Worm (Caenorhabditis elegans): Measurements from ENCODE around the gene fbxa-165.

The fbxa-165 gene

ce11 chrII:1621180-1621579 lies 4.9 kb upstream of the fbxa-165 start, which contains the start of gene fbxa-158:
Gene fbxa-158 (minus strand): TSS chrII:1621280.
- TF ChIP-seq B0019.2 (GFP tag; conservative IDR thresholded peaks at IDR 0.05) (no peak), somi-1 (GFP tag; optimal IDR thresholded peaks at IDR 0.05) (no peak), pbrm-1 (GFP tag; IDR thresholded peaks at IDR 0.05) (no peak), madf-10 (tag; optimal IDR thresholded peaks at IDR 0.05) (no peak), atf-7 (tag; optimal IDR thresholded peaks at IDR 0.05) (no peak), F22D6.2 (tag; optimal IDR thresholded peaks at IDR 0.05) (no peak), ets-4 (GFP tag; optimal IDR thresholded peaks at IDR 0.05) (no peak)

DNA sequence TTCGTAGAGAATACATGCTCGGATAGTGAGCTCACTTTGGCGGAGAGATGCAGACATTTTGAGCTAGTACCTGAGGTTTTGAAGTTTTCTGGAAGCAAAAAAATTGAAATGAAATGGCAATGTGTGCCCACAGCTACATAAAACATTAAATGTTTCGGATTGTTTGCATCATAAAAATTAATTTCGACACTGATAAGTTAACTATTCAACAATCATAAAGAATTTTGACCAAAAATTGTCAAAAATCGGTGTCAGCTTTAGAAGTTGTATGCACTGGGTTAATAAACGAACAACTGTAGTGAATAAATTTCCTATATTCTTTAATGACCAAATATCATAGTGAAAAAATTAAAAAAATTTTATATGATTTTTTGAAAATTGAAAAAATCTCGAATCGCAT lies 2.7 kb upstream of the fbxa-165 start, which contains the start of gene fbxa-166:
Gene fbxa-166 (minus strand): TSS at position 101 of the 400 bp plus-strand sequence.
- TF ChIP-seq hrde-1 (tag; optimal IDR thresholded peaks at IDR 0.05; ENCODE audit: borderline replicate concordance) (no peak), Y56A3A.18 (GFP tag; IDR thresholded peaks at IDR 0.05) (no peak), die-1 (tag; optimal IDR thresholded peaks at IDR 0.05) (no peak)

- TF ChIP-seq unc-130 (GFP tag; optimal IDR thresholded peaks at IDR 0.05) (no peak), attf-3 (GFP tag; conservative IDR thresholded peaks at IDR 0.05) (no peak), let-607 (tag; optimal IDR thresholded peaks at IDR 0.05) (no peak)
Measured at ce11 chrII:1613972-1614371, 2.3 kb downstream of the fbxa-165 start, which contains the start of gene fbxa-164. Gene fbxa-164 (minus strand): TSS chrII:1614072.

DNA sequence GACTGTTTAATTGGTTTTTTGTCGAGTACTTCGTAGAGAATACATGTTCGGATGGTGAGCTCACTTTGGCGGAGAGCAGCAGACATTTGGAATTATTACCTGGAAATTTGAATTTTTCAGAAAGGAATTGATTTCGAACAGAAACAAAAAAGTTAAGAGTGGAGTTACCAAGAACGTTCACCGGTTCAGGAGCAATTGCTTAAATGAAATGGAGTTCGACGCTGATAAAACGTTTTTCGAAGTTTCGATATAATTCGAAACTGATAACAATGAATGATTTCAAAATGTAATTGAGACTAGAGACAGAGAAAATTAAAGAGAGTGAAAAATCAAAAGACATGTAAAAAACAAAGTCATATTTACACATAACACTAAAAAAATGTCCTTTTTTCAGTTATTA lies 5.7 kb downstream of the fbxa-165 start, which contains the start of gene fbxa-163:
Gene fbxa-163 (minus strand): TSS at position 101 of the 400 bp plus-strand sequence.
- no peak for TF ChIP-seq ztf-22 (GFP tag; optimal IDR thresholded peaks at IDR 0.05)
- no peak for TF ChIP-seq sptf-2 (GFP tag; optimal IDR thresholded peaks at IDR 0.05)
- TF ChIP-seq B0336.3 (GFP tag; IDR thresholded peaks at IDR 0.05): no peak
- TF ChIP-seq him-1 (tag; optimal IDR thresholded peaks at IDR 0.05): no peak
- TF ChIP-seq madf-6 (GFP tag; IDR thresholded peaks at IDR 0.05): no peak
- no peak for TF ChIP-seq K11D2.4 (GFP tag; IDR thresholded peaks at IDR 0.05)
- TF ChIP-seq sea-2 (GFP tag; IDR thresholded peaks at IDR 0.05): no peak
- no peak for TF ChIP-seq tlf-1 (GFP tag; optimal IDR thresholded peaks at IDR 0.05)
- no peak for TF ChIP-seq rec-8 (tag; optimal IDR thresholded peaks at IDR 0.05)
- no peak for TF ChIP-seq Y53G8AR.9 (GFP tag; conservative IDR thresholded peaks at IDR 0.05)
- no peak for TF ChIP-seq F33H1.4 (GFP tag; IDR thresholded peaks at IDR 0.05)
- no peak for TF ChIP-seq ztf-26 (tag; optimal IDR thresholded peaks at IDR 0.05)
- TF ChIP-seq ztf-3 (GFP tag; optimal IDR thresholded peaks at IDR 0.05): no peak
- no peak for TF ChIP-seq cebp-1 (GFP tag; IDR thresholded peaks at IDR 0.05)
- no peak for TF ChIP-seq cebp-1 (tag; optimal IDR thresholded peaks at IDR 0.05)
- TF ChIP-seq akir-1 (GFP tag; optimal IDR thresholded peaks at IDR 0.05): no peak

- TF ChIP-seq bed-2 (GFP tag; IDR thresholded peaks at IDR 0.05) (no peak), nhr-80 (tag; optimal IDR thresholded peaks at IDR 0.05) (peak; percentile 47), unc-62 (GFP tag; optimal IDR thresholded peaks at IDR 0.05) (no peak), let-607 (tag; optimal IDR thresholded peaks at IDR 0.05) (no peak), lin-35 (GFP tag; optimal IDR thresholded peaks at IDR 0.05) (no peak), cebp-1 (GFP tag; IDR thresholded peaks at IDR 0.05) (no peak), cebp-1 (tag; optimal IDR thresholded peaks at IDR 0.05) (peak; percentile 83), nhr-179 (tag; optimal IDR thresholded peaks at IDR 0.05) (no peak)
Measured at ce11 chrII:1608915-1609314, 7.4 kb downstream of the fbxa-165 start.

All from whole organism, young adult.